Worm (Caenorhabditis elegans) whole organism, late embryonic: ENCODE results near the gene C26B9.7.

ENCODE experiments used
- ceh-2 ChIP-seq: sonication (generic microtip); optimal IDR thresholded peaks from 2 replicates; lab custom pipeline; 2016; ENCODE audit warnings: missing genotype, missing genetic modification characterization, missing compliant biosample characterization
- elt-2 ChIP-seq: sonication (generic microtip); optimal IDR thresholded peaks from 2 replicates; lab custom pipeline; 2016; ENCODE audit warnings: missing genetic modification reagents, missing genetic modification characterization, missing compliant biosample characterization
- elt-4 ChIP-seq: sonication (generic microtip); optimal IDR thresholded peaks from 2 replicates; lab custom pipeline; 2016; ENCODE audit warnings: missing genetic modification characterization, missing compliant biosample characterization
- fkh-10 ChIP-seq: fragments of 150-350 bp; optimal IDR thresholded peaks from 2 replicates; lab custom pipeline; 2014; ENCODE audit warnings: missing biosample characterization, missing genetic modification reagents, missing genetic modification characterization
- npax-4 ChIP-seq: sonication (generic microtip); optimal IDR thresholded peaks from 2 replicates; lab custom pipeline; 2016; ENCODE audit warnings: missing genetic modification characterization, missing compliant biosample characterization
- pqm-1 ChIP-seq: sonication (generic microtip); optimal IDR thresholded peaks from 2 replicates; lab custom pipeline; 2016; ENCODE audit warnings: missing genetic modification characterization, missing compliant biosample characterization
- pros-1 ChIP-seq: fragments of 150-350 bp; optimal IDR thresholded peaks from 2 replicates; lab custom pipeline; 2014; ENCODE audit warnings: missing biosample characterization, missing genetic modification reagents, missing genetic modification characterization
- rnt-1 ChIP-seq: sonication (generic microtip); optimal IDR thresholded peaks from 2 replicates; lab custom pipeline; 2016; ENCODE audit warnings: missing genetic modification characterization, missing compliant biosample characterization
- sox-4 ChIP-seq: sonication (generic microtip); optimal IDR thresholded peaks from 2 replicates; lab custom pipeline; 2017; ENCODE audit warnings: mild to moderate bottlenecking, missing genetic modification characterization, inconsistent platforms, missing compliant biosample characterization
- unc-42 ChIP-seq: sonication (generic microtip); optimal IDR thresholded peaks from 2 replicates; lab custom pipeline; 2016; ENCODE audit warnings: missing genotype, missing genetic modification characterization, missing compliant biosample characterization

DNA sequence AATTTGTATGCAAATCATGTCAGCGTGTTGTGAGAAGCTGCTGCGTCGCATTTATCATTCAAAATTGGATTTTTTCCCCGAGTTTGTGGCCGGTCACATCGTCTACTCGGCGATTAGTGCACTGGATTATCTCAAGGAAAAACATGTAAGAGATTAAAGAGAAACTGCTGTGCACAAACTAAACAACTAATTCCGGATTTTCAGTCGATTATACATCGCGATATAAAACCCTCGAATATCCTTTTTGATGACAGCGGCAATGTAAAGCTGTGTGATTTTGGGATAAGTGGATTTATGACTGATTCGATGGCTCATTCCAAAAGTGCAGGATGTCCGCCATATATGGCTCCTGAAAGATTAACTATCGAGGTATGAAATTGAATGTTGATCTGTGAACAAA, 28.5 kb downstream of the C26B9.7 start:
- no peak for TF ChIP-seq fkh-10 (GFP tag; lab: Kevin White, UChicago)
- no peak for TF ChIP-seq unc-42 (tag; lab: Kevin White, UChicago)
- no peak for TF ChIP-seq pqm-1 (tag; lab: Kevin White, UChicago)
- TF ChIP-seq pros-1 (tag; lab: Kevin White, UChicago), result no peak
- no peak for TF ChIP-seq rnt-1
- no peak for TF ChIP-seq sox-4 (tag; lab: Kevin White, UChicago)
- TF ChIP-seq npax-4 (tag; lab: Kevin White, UChicago), result no peak
- no peak for TF ChIP-seq elt-2 (tag; lab: Kevin White, UChicago)
- no peak for TF ChIP-seq ceh-2 (tag; lab: Kevin White, UChicago)
- TF ChIP-seq elt-4, result no peak
